Fruit fly (Drosophila melanogaster) whole organism, wandering third instar larva: ENCODE data around the gene ct.

ENCODE experiments used
- HLH106 ChIP-seq: fragments of 200-800 bp; optimal IDR thresholded peaks from 3 replicates; lab custom pipeline; 2019; ENCODE audit warnings: missing biosample characterization, mild to moderate bottlenecking, missing genetic modification characterization, moderate library complexity
- Myc ChIP-seq: fragments of >200 bp; optimal IDR thresholded peaks from 2 replicates; lab custom pipeline; 2017
- N ChIP-seq: fragments of >200 bp; optimal IDR thresholded peaks from 2 replicates; lab custom pipeline; 2018; ENCODE audit warnings: missing biosample characterization, missing external identifiers, missing genetic modification characterization
- OdsH ChIP-seq: fragments of 200-800 bp; sonication (Bioruptor generic); optimal IDR thresholded peaks from 2 replicates; lab custom pipeline; 2016; ENCODE audit warnings: missing biosample characterization, mild to moderate bottlenecking, missing genetic modification characterization
- br ChIP-seq: fragments of 200-800 bp; sonication (Bioruptor generic); optimal IDR thresholded peaks from 2 replicates; lab custom pipeline; 2016; ENCODE audit warnings: missing biosample characterization, missing genetic modification characterization
- rgr ChIP-seq: fragments of 200-800 bp; sonication (Bioruptor generic); optimal IDR thresholded peaks from 3 replicates; lab custom pipeline; 2016; ENCODE audit warnings: missing biosample characterization, mild to moderate bottlenecking, missing genetic modification characterization

DNA sequence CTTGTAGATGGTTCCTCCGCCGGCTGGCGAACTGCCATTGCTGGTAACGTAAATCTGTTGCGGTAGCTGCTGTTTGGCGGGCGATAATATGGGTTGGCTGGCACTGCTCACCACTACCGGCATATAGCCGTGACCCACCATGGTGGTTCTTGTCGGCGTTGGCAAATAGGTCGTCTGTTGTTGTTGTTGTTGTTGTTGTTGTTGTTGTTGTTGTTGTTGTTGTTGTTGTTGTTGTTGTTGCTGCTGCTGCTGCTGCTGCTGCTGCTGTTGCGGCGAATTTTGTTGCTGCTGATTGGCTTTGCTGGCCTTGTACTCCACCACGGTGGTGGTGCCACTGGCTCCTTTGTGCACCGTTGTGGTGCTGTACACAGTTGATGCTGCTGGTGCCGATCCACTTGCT, 80.6 kb downstream of the ct start:
- TF ChIP-seq OdsH (GFP tag; lab: Kevin White, UChicago), result no peak
- no peak for TF ChIP-seq br
- no peak for TF ChIP-seq rgr (GFP tag; lab: Kevin White, UChicago)
- TF ChIP-seq HLH106 (tag; lab: Kevin White, UChicago), result no peak
- TF ChIP-seq N (GFP tag; lab: Kevin White, UChicago), result no peak
- TF ChIP-seq Myc (lab: Kevin White, UChicago), result no peak
